Fruit fly (Drosophila melanogaster): ENCODE measurements around the gene CG31816.

DNA sequence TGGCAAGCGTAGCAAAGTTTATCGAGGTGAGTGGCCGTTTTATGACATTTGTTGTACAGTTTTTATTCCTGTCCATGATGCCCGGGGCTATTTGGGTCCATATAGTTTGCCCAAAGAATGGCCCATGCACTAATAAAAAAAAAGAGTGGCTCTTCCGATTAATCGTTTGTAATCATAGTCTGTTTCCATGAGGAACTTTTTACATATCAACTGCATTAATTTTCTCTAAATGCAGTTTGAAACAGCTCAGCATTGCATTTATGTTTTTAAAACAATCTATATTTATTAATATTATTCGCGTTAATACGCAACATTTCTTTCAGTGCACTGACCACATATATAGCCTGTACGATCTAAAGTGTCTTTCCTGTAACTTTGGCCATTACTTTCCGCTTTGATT, 17.6 kb downstream of the CG31816 start:
- no peak for TF ChIP-seq Eip93F (GFP tag; optimal IDR thresholded peaks at IDR 0.05)
- no peak for TF ChIP-seq Gug (GFP tag; IDR thresholded peaks at IDR 0.05)
- peak; percentile 29 for TF ChIP-seq fd59A (GFP tag; optimal IDR thresholded peaks at IDR 0.05)
- TF ChIP-seq eg (GFP tag; IDR thresholded peaks at IDR 0.05) = no peak
- no peak for TF ChIP-seq dac (GFP tag; optimal IDR thresholded peaks at IDR 0.05)
- TF ChIP-seq spab (GFP tag; optimal IDR thresholded peaks at IDR 0.05) = no peak
- no peak for TF ChIP-seq Blimp-1 (GFP tag; optimal IDR thresholded peaks at IDR 0.05)
- peak; percentile 34 for TF ChIP-seq OdsH (GFP tag; optimal IDR thresholded peaks at IDR 0.05)
- peak; percentile 17 for TF ChIP-seq Lpt (GFP tag; optimal IDR thresholded peaks at IDR 0.05)
- no peak for TF ChIP-seq CG16779 (tag; optimal IDR thresholded peaks at IDR 0.05)
- TF ChIP-seq Ets96B (tag; optimal IDR thresholded peaks at IDR 0.05) = no peak
- TF ChIP-seq Sox102F (GFP tag; optimal IDR thresholded peaks at IDR 0.05) = no peak
- peak; percentile 74 for TF ChIP-seq Eip78C (GFP tag)
